Fruit fly (Drosophila melanogaster): ENCODE results near the gene Nup93-2.
A peak's percentile ranks its signal among the peaks of the same experiment; 100 is the strongest.

Nup93-2 gene

DNA sequence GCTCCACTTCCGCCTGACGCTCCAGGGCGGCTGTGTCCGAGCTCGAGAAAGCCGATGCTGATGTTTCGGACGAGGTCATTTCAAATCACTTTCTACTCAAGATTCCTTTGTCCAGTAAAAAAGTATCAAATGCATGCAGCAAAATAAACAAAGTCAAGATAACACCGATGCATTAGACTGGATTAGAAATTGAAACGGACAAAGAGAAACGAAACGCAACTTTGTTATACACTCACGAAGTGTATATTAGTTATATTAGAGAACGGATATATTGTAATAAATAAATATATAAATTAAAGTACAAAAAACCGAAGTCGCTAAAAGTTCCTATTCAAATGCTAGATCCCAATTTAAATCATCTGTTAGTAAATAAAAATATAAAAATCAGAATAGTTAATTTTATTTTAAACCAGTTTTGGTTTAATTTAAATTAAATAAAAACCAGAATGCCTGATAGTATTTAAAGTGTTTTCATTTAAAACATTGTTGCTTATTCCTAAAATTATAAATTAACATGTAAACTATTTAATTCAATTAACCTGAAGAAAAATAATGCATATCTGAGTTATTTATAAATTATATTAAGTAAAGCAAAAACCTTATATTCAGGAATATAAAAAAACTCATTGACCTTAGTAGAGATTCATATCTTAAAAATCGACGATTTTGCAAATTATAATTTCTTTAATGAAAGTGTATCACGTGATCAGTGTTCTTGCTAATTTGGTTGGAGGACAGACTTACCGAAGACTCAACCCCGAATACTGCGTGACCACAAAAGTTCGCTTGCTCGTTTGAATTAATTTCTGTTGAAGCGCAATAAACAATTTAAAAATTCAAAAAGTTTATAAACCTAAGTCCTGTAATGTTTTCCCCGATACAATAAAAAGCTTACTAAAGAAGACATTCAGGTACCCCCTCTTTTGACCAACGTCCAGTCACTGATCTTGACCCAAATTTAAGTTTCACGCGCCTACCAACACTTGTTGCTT lies 4.1 kb downstream of the Nup93-2 start, which contains the start of gene Dph2 (continued):
- TF ChIP-seq cad (GFP tag; optimal IDR thresholded peaks at IDR 0.05) (peak; percentile 4), CkIIα-i1 (GFP tag; IDR thresholded peaks at IDR 0.05) (no peak), amos (GFP tag; IDR thresholded peaks at IDR 0.05; ENCODE audit: partially characterized antibody) (0 out of 2 replicates have a peak, but pooled peaks have one; percentile 18), Gsc (GFP tag; IDR thresholded peaks at IDR 0.05) (no peak), CG5953 (GFP tag; IDR thresholded peaks at IDR 0.05) (peak; percentile 73), ase (GFP tag; IDR thresholded peaks at IDR 0.05) (peak; percentile 79; the same call in 2 of the 3 replicates), pnt (GFP tag; optimal IDR thresholded peaks at IDR 0.05) (peak; percentile 11), hth (optimal IDR thresholded peaks at IDR 0.05) (no peak), tup (GFP tag; optimal IDR thresholded peaks at IDR 0.05) (no peak), chinmo (GFP tag; IDR thresholded peaks at IDR 0.05; ENCODE audit: partially characterized antibody) (0 out of 4 replicates have a peak, but pooled peaks have one; percentile 25), fd102C (GFP tag; optimal IDR thresholded peaks at IDR 0.05) (no peak), CG13775 (GFP tag; optimal IDR thresholded peaks at IDR 0.05) (peak; percentile 42), sim (GFP tag; IDR thresholded peaks at IDR 0.05) (peak; percentile 69), usp (GFP tag; optimal IDR thresholded peaks at IDR 0.05) (no peak), CG6689 (GFP tag; IDR thresholded peaks at IDR 0.05) (peak; percentile 75), zen2 (GFP tag; IDR thresholded peaks at IDR 0.05; ENCODE audit: partially characterized antibody) (no peak), ab (GFP tag; optimal IDR thresholded peaks at IDR 0.05) (no peak), CG8944 (GFP tag; optimal IDR thresholded peaks at IDR 0.05) (peak; percentile 8), CG8765 (GFP tag; IDR thresholded peaks at IDR 0.05) (no peak), GATAe (GFP tag; conservative IDR thresholded peaks at IDR 0.05) (0 out of 2 replicates have a peak, but pooled peaks have one; percentile 19), CG5180 (GFP tag; optimal IDR thresholded peaks at IDR 0.05) (no peak), stc (GFP tag; IDR thresholded peaks at IDR 0.05) (peak; percentile 77), lilli (GFP tag; optimal IDR thresholded peaks at IDR 0.05) (peak; percentile 29), prd (optimal IDR thresholded peaks at IDR 0.05) (no peak), prd (GFP tag; IDR thresholded peaks at IDR 0.05) (peak; percentile 88), CG4707 (GFP tag; optimal IDR thresholded peaks at IDR 0.05) (no peak), bcd (GFP tag; optimal IDR thresholded peaks at IDR 0.05) (peak; percentile 44), CG11504 (tag; optimal IDR thresholded peaks at IDR 0.05) (peak; percentile 87), nau (GFP tag; optimal IDR thresholded peaks at IDR 0.05) (no peak), CG16779 (GFP tag; IDR thresholded peaks at IDR 0.05) (no peak), lmd (GFP tag; IDR thresholded peaks at IDR 0.05) (peak; percentile 80), Dek (tag; optimal IDR thresholded peaks at IDR 0.05) (peak; percentile 82), CG17328 (GFP tag; IDR thresholded peaks at IDR 0.05) (peak; percentile 89), CG4328 (GFP tag; optimal IDR thresholded peaks at IDR 0.05) (peak; percentile 57), chif (GFP tag; optimal IDR thresholded peaks at IDR 0.05) (peak in 1 of 2 experiments; percentile 48), CG18599 (GFP tag; optimal IDR thresholded peaks at IDR 0.05) (no peak), odd (GFP tag; optimal IDR thresholded peaks at IDR 0.05) (no peak), Abd-B (GFP tag; optimal IDR thresholded peaks at IDR 0.05) (peak; percentile 78), CG6683 (GFP tag; optimal IDR thresholded peaks at IDR 0.05) (peak; percentile 39), CG2116 (GFP tag; optimal IDR thresholded peaks at IDR 0.05) (peak; percentile 58), CHES-1-like (GFP tag; optimal IDR thresholded peaks at IDR 0.05) (peak; percentile 27), Hsf (GFP tag; optimal IDR thresholded peaks at IDR 0.05) (peak; percentile 45), Neu2 (GFP tag; optimal IDR thresholded peaks at IDR 0.05; ENCODE audit: borderline replicate concordance) (no peak), seq (GFP tag; IDR thresholded peaks at IDR 0.05) (no peak), CG13287 (GFP tag; IDR thresholded peaks at IDR 0.05; ENCODE audit: partially characterized antibody) (peak; percentile 6; the same call in 1 of the 2 replicates), rib (GFP tag; IDR thresholded peaks at IDR 0.05) (peak; percentile 53; the same call in 1 of the 2 replicates), Bgb (GFP tag; IDR thresholded peaks at IDR 0.05; ENCODE audit: partially characterized antibody) (no peak), dmrt99B (tag; optimal IDR thresholded peaks at IDR 0.05) (peak; percentile 81)

All from whole organism, embryonic.